Worm (Caenorhabditis elegans): ENCODE results near the gene W04D12.1.
A peak's percentile ranks its signal among the peaks of the same experiment; 100 is the strongest.

W04D12.1 gene

DNA sequence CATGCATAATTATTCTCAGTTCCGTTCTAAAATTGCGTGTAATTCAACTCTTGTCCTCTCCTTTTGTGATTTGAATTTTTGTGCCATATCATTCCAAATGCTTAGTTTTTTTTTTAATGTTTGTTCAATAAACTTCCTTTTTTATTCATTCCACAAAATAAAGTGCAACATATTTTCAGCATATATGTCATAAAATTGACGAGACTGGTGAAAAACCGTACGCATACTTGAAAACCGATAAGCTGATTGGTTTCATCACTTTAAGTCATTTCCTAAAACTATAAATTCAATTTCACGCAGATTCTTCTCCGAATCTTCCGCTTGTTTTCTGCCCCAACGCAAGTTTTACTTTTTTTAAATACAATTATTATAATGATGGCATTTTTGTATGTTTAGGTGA lies 22.3 kb downstream of the W04D12.1 start, which contains the start of gene dpf-4:
Gene dpf-4, plus strand, starts transcription at position 301 of the 400 bp plus-strand sequence.
- no peak for TF ChIP-seq ahr-1 (tag; optimal IDR thresholded peaks at IDR 0.05)
- no peak for TF ChIP-seq ttx-3 (tag; optimal IDR thresholded peaks at IDR 0.05)
- no peak for TF ChIP-seq ceh-9 (tag; optimal IDR thresholded peaks at IDR 0.05)
- no peak for TF ChIP-seq tbx-2 (tag; optimal IDR thresholded peaks at IDR 0.05)
- no peak for TF ChIP-seq ceh-2 (tag; optimal IDR thresholded peaks at IDR 0.05)
- no peak for TF ChIP-seq hlh-30 (tag; optimal IDR thresholded peaks at IDR 0.05; ENCODE audit: insufficient read depth)
- TF ChIP-seq ceh-48 (tag; optimal IDR thresholded peaks at IDR 0.05) = no peak
- no peak for TF ChIP-seq che-1 (tag; optimal IDR thresholded peaks at IDR 0.05)

DNA sequence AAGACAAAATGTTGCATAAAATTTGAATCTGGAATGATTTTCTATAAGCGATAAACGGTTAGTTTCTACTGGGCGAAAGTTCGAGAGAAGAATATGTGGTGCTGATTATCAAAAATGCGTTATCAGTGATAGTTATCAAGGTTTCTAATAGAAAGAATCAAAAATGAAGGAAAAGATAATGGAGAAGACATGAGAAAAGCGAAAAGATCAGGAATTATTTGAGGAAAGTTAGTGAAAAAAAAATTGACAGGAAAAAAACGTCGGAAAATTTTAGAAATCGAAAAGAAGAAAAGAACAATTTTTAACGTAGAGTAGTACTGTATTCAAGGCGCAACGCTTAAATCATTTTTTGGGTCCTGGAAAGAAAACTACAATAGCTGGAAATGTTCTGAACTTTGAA lies 27.0 kb downstream of the W04D12.1 start, which contains the start of gene dnpp-1:
Gene dnpp-1, minus strand, starts transcription at position 30 of the 400 bp plus-strand sequence.
- no peak for TF ChIP-seq ama-1 (optimal IDR thresholded peaks at IDR 0.05)
- peak; percentile 95 for TF ChIP-seq elt-2 (tag; optimal IDR thresholded peaks at IDR 0.05)

DNA sequence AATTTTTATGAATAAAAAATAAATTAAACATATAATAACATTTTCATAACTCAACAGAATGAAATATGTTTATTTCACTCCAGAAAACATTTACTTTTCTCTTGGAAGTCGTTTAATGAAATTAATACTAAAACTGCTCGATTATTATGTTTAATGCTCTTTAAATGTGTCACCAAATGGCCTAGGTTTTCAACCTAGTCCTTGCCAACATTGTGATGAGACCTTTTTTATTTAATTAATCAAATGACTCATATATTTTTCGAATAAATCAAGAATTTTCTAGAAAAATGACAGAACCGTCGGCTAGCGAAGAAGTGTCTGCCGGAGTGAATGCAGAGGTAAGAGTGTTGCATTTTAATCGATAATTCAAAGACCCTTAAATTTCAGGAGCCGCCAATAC lies 27.5 kb downstream of the W04D12.1 start, which contains the start of gene rabn-5:
Gene rabn-5, plus strand, starts transcription at position 284 of the 400 bp plus-strand sequence.
- TF ChIP-seq syd-9 (tag; optimal IDR thresholded peaks at IDR 0.05) (no peak), unc-55 (GFP tag; optimal IDR thresholded peaks at IDR 0.05) (peak; percentile 12), ref-2 (tag; optimal IDR thresholded peaks at IDR 0.05) (no peak), unc-42 (tag; optimal IDR thresholded peaks at IDR 0.05) (peak; percentile 58), ets-4 (tag; optimal IDR thresholded peaks at IDR 0.05) (peak; percentile 42)

DNA sequence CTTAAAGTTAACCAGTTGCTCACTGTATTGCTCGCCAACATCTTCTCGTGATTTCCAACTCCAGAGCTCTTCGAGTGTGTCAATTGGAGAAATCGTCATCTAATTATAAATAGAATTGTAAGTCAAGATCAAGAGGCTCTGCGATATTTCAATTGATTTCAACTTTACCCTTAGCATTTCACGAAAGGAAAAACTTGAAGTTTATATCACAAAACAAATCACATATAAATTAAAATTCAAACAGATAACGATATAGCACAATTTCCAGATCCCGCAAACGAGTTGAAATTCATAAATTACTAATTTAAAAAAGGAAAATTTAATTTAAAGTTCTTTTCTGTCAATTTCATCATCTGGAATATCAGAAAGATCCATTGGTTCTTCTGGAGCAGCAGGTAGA lies 31.7 kb downstream of the W04D12.1 start, which contains the start of gene eng-1:
Gene eng-1, minus strand, starts transcription at position 101 of the 400 bp plus-strand sequence.
- TF ChIP-seq hlh-8 (tag; optimal IDR thresholded peaks at IDR 0.05) (no peak), elt-2 (tag; optimal IDR thresholded peaks at IDR 0.05) (no peak), ceh-45 (GFP tag; IDR thresholded peaks at IDR 0.05) (no peak), ceh-22 (tag; optimal IDR thresholded peaks at IDR 0.05) (no peak), ztf-16 (tag; optimal IDR thresholded peaks at IDR 0.05) (no peak), ceh-14 (tag; optimal IDR thresholded peaks at IDR 0.05) (no peak), dve-1 (tag; optimal IDR thresholded peaks at IDR 0.05) (no peak), hlh-15 (tag; optimal IDR thresholded peaks at IDR 0.05) (no peak), pqm-1 (tag; optimal IDR thresholded peaks at IDR 0.05) (no peak)

DNA sequence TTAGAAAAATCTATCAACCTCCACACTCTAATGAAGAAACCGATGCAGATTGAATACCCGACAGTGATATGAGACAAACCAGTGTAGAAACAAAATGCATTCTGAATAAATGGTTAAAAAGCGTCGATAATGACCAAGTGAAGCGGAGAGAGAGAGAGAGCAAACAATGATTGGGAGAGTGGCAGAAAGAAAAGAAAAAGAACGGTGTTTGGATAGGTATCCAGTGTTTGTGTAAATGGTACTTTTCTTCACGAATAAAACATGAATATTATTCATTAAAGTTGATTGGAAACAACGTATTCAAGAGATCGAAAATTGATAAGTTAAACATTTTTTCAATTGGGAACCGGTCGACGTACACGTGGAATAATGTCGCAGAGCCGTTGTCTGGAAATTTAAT lies 32.7 kb downstream of the W04D12.1 start, which contains the start of gene F01F1.15:
Gene F01F1.15, minus strand, starts transcription at position 101 of the 400 bp plus-strand sequence.
- no peak for TF ChIP-seq F13H6.1 (tag; optimal IDR thresholded peaks at IDR 0.05)
- TF ChIP-seq C08G9.2 (tag; optimal IDR thresholded peaks at IDR 0.05) = no peak
- TF ChIP-seq unc-55 (GFP tag; optimal IDR thresholded peaks at IDR 0.05) = no peak
- TF ChIP-seq sox-4 (tag; optimal IDR thresholded peaks at IDR 0.05) = no peak
- TF ChIP-seq sdc-2 (tag; optimal IDR thresholded peaks at IDR 0.05) = no peak
- no peak for TF ChIP-seq ceh-2 (tag; optimal IDR thresholded peaks at IDR 0.05)
- no peak for TF ChIP-seq ttx-3 (tag; optimal IDR thresholded peaks at IDR 0.05)

DNA sequence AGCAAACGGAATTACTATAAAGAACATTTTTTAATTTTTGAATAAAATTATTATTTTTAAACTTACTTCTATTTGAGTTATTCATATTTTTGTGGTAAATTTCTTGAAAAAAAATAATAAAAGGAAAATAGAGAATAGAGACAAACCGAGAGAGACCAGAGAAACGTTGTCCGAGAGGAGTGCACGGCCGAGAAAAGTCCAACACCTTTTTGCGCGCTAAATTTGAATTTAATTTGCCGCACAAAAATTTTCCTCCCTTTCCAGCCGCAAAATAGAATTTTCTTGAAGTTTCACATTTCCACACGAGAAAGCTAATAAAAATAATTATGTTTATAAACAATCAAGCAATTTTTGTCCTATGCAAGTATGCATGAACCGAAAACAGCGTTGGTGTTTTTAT lies 35.0 kb downstream of the W04D12.1 start, which contains the start of the genes F01F1.11 and F01F1.3:
Gene F01F1.11, minus strand, starts transcription at position 118 of the 400 bp plus-strand sequence.
Gene F01F1.3, plus strand, starts transcription at position 179 of the 400 bp plus-strand sequence.
- TF ChIP-seq ceh-2 (tag; optimal IDR thresholded peaks at IDR 0.05) (peak; percentile 80), ceh-48 (tag; optimal IDR thresholded peaks at IDR 0.05) (no peak), tbx-2 (tag; optimal IDR thresholded peaks at IDR 0.05) (peak; percentile 85), C08G9.2 (tag; optimal IDR thresholded peaks at IDR 0.05) (peak; percentile 86), ceh-14 (tag; optimal IDR thresholded peaks at IDR 0.05) (peak; percentile 35), dmd-4 (tag; optimal IDR thresholded peaks at IDR 0.05; ENCODE audit: borderline replicate concordance) (no peak), lin-11 (tag; optimal IDR thresholded peaks at IDR 0.05) (no peak), F13H6.1 (tag; optimal IDR thresholded peaks at IDR 0.05) (peak; percentile 19), ceh-34 (tag; optimal IDR thresholded peaks at IDR 0.05) (peak; percentile 37), zip-5 (tag; optimal IDR thresholded peaks at IDR 0.05) (peak; percentile 38), ceh-31 (tag; optimal IDR thresholded peaks at IDR 0.05) (peak; percentile 89), fax-1 (tag; optimal IDR thresholded peaks at IDR 0.05) (peak; percentile 53), nfya-1 (tag; optimal IDR thresholded peaks at IDR 0.05) (peak; percentile 7), ref-2 (tag; optimal IDR thresholded peaks at IDR 0.05) (peak; percentile 62), elt-2 (tag; optimal IDR thresholded peaks at IDR 0.05) (peak; percentile 38), rnt-1 (tag; optimal IDR thresholded peaks at IDR 0.05) (peak; percentile 37), pax-1 (tag; optimal IDR thresholded peaks at IDR 0.05) (peak; percentile 14), ceh-24 (tag; optimal IDR thresholded peaks at IDR 0.05) (no peak), tbx-7 (tag; optimal IDR thresholded peaks at IDR 0.05) (peak; percentile 64), unc-42 (tag; optimal IDR thresholded peaks at IDR 0.05) (peak; percentile 50), ets-4 (tag; optimal IDR thresholded peaks at IDR 0.05) (peak; percentile 99), nhr-232 (tag; optimal IDR thresholded peaks at IDR 0.05) (no peak)

Data from whole organism, late embryonic.